Worm (Caenorhabditis elegans): ENCODE measurements around the gene spp-13.

spp-13 gene

DNA sequence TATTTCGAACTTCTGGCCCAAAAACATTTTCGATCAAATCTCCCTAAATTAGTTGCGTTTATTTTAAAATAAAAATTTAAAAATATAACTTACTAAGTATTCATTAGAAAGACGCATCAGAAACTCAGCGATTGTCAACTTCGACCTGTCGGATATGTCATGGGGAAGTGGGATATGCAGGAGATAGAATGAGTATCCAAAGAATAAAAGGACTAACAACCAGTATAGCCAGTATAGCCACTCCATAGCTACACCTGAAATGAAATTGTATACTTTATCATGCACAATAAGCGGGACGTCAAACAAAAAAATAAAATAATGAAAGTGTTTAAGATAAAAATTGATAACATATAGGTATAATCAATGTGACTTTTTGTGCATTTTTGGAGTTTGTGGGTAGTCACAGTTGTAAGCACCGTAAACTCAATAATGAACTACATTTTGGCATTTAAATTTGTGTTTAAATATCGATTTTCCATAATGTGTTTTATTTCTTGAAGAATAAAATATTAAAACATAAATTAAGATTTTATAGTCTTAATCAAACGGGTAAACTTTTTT lies 44.8 kb upstream of the spp-13 start, which contains the start of gene F16F9.4 (continued):
- TF ChIP-seq mdl-1 (tag; optimal IDR thresholded peaks at IDR 0.05) = no peak
- TF ChIP-seq dmd-8 (GFP tag; IDR thresholded peaks at IDR 0.05) = no peak
- TF ChIP-seq nhr-41 (GFP tag; IDR thresholded peaks at IDR 0.05) = no peak
- TF ChIP-seq T26A8.4 (GFP tag; IDR thresholded peaks at IDR 0.05) = no peak
- no peak for TF ChIP-seq hlh-30 (tag; optimal IDR thresholded peaks at IDR 0.05; ENCODE audit: insufficient read depth)
- no peak for TF ChIP-seq ceh-32 (tag; optimal IDR thresholded peaks at IDR 0.05; ENCODE audit: poor library complexity)
- no peak for TF ChIP-seq aly-2 (tag; optimal IDR thresholded peaks at IDR 0.05)
- no peak for TF ChIP-seq madf-5 (GFP tag; IDR thresholded peaks at IDR 0.05)
- TF ChIP-seq unc-39 (tag; optimal IDR thresholded peaks at IDR 0.05) = no peak
- no peak for TF ChIP-seq ztf-11 (tag; optimal IDR thresholded peaks at IDR 0.05)
- TF ChIP-seq nhr-76 (tag; optimal IDR thresholded peaks at IDR 0.05) = no peak
- TF ChIP-seq Y48G9A.11 (GFP tag; IDR thresholded peaks at IDR 0.05) = no peak
- TF ChIP-seq zfp-2 (tag; optimal IDR thresholded peaks at IDR 0.05) = no peak
- no peak for TF ChIP-seq gei-8 (GFP tag; optimal IDR thresholded peaks at IDR 0.05)
- TF ChIP-seq ceh-20 (GFP tag; IDR thresholded peaks at IDR 0.05) = no peak
- no peak for TF ChIP-seq daf-19 (GFP tag; conservative IDR thresholded peaks at IDR 0.05)
- no peak for TF ChIP-seq snpc-1.2 (GFP tag; IDR thresholded peaks at IDR 0.05)
- TF ChIP-seq dmd-9 (GFP tag; IDR thresholded peaks at IDR 0.05) = no peak
- TF ChIP-seq unc-62 (GFP tag; optimal IDR thresholded peaks at IDR 0.05 in 1 of 2) = no peak
- no peak for TF ChIP-seq unc-62 (tag; optimal IDR thresholded peaks at IDR 0.05)
- no peak for TF ChIP-seq D1046.2 (GFP tag; IDR thresholded peaks at IDR 0.05)
- TF ChIP-seq T20F7.1 (GFP tag; optimal IDR thresholded peaks at IDR 0.05) = no peak
- peak; percentile 64 for TF ChIP-seq dve-1 (tag; optimal IDR thresholded peaks at IDR 0.05; ENCODE audit: insufficient read depth)
- TF ChIP-seq dmd-6 (GFP tag; IDR thresholded peaks at IDR 0.05) = peak; percentile 37
- TF ChIP-seq egl-43 (GFP tag; IDR thresholded peaks at IDR 0.05) = no peak
- TF ChIP-seq daf-12 (tag; optimal IDR thresholded peaks at IDR 0.05) = no peak
- TF ChIP-seq mdt-29 (GFP tag; IDR thresholded peaks at IDR 0.05) = no peak
- TF ChIP-seq nhr-102 (tag; optimal IDR thresholded peaks at IDR 0.05) = no peak
- TF ChIP-seq nhr-28 (tag; optimal IDR thresholded peaks at IDR 0.05) = peak; percentile 92

- TF ChIP-seq zag-1 (tag; optimal IDR thresholded peaks at IDR 0.05) (no peak), unc-62 (GFP tag; optimal IDR thresholded peaks at IDR 0.05 in 1 of 2) (peak in 1 of 2 experiments; percentile 97), unc-62 (tag; optimal IDR thresholded peaks at IDR 0.05) (no peak)
Observed at ce11 chrX:8460958-8461357, 42.6 kb upstream of the spp-13 start.

DNA sequence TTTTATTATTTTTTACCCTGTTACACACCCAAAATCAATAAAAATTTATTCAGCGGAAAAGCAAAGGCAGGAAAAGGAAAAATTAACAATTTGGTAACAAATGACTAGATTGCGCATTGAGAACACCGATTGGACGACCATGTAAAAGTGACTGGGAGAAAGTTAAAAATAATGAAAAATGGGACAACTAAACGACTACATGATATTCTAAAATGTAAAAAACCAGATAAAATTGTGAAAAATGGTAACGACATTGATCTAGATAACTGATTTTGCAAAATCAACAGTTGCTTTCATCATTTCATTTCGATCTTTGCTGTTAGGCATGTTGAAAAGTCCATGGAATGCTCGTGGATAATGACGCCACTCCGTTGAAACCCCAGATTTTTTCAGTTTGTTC lies 41.5 kb upstream of the spp-13 start:
- TF ChIP-seq dmd-6 (GFP tag; IDR thresholded peaks at IDR 0.05) (no peak), aha-1 (tag) (peak; percentile 90)

- peak; percentile 49; the same call in 1 of the 2 replicates for TF ChIP-seq snpc-1.2 (GFP tag; IDR thresholded peaks at IDR 0.05)
Observed at ce11 chrX:8458917-8459316, 40.6 kb upstream of the spp-13 start.

DNA sequence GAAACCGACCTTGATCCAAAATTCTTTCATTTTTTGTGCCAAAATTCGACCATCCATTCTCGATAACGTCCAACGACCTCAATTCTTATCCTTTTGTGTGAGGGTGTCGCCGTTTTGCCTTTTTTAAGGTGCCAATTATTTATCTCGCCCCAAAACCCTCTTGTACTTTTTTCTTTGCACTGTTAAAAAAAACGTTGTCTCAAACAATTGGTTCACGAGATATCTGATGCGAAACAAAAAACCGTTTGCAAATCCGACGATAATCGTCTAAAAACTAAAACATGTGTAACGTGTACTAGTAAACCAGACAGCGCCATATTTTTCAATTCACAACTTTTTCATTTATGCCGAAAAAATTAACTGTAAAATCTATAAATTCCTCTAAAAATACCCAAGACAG lies 39.0 kb upstream of the spp-13 start, which contains the start of gene F16F9.3:
TSS of gene F16F9.3 (plus strand) at position 301 of the 400 bp plus-strand sequence.
- TF ChIP-seq lim-7 (GFP tag; IDR thresholded peaks at IDR 0.05) (no peak), nhr-48 (tag; optimal IDR thresholded peaks at IDR 0.05) (no peak), set-16 (GFP tag; IDR thresholded peaks at IDR 0.05) (no peak), snpc-4 (tag; optimal IDR thresholded peaks at IDR 0.05) (no peak), daf-19 (GFP tag; conservative IDR thresholded peaks at IDR 0.05) (no peak), snpc-1.2 (GFP tag; IDR thresholded peaks at IDR 0.05) (no peak), nhr-77 (tag; optimal IDR thresholded peaks at IDR 0.05) (no peak), duxl-1 (tag; optimal IDR thresholded peaks at IDR 0.05; ENCODE audit: poor library complexity) (no peak), hmg-1.1 (GFP tag; IDR thresholded peaks at IDR 0.05) (no peak), zfp-3 (GFP tag; conservative IDR thresholded peaks at IDR 0.05) (no peak), gei-8 (GFP tag; optimal IDR thresholded peaks at IDR 0.05) (no peak), zfp-2 (tag; optimal IDR thresholded peaks at IDR 0.05) (no peak), hif-1 (tag; optimal IDR thresholded peaks at IDR 0.05) (no peak), fos-1 (tag; optimal IDR thresholded peaks at IDR 0.05) (no peak), jun-1 (tag; optimal IDR thresholded peaks at IDR 0.05) (no peak), F26F4.8 (GFP tag; conservative IDR thresholded peaks at IDR 0.05) (no peak), Y105C5A.15 (GFP tag; IDR thresholded peaks at IDR 0.05) (no peak), daf-8 (GFP tag; IDR thresholded peaks at IDR 0.05) (no peak), hlh-11 (tag; optimal IDR thresholded peaks at IDR 0.05) (no peak)

All from whole organism, L4 larva.